Worm (Caenorhabditis elegans) whole organism, L4 larva: ENCODE results near the gene T24E12.3.

Experiments
- F49E8.2 ChIP-seq: sonication (generic microtip); optimal IDR thresholded peaks from 2 replicates; lab custom pipeline; 2016; ENCODE audit warnings: missing compliant biosample characterization, mild to moderate bottlenecking, missing genetic modification characterization, borderline replicate concordance
- R02D3.7 ChIP-seq: fragments of 150-350 bp; sonication (generic microtip); optimal IDR thresholded peaks from 3 replicates; lab custom pipeline; 2014; ENCODE audit warnings: missing biosample characterization, missing genetic modification characterization
- daf-12 ChIP-seq: fragments of 150-350 bp; optimal IDR thresholded peaks from 2 replicates; lab custom pipeline; 2014; ENCODE audit warnings: missing biosample characterization, missing genetic modification reagents, missing genetic modification characterization
- dpl-1 ChIP-seq: fragments of 150-350 bp; optimal IDR thresholded peaks from 2 replicates; lab custom pipeline; 2014; ENCODE audit warnings: missing biosample characterization, missing genetic modification reagents, missing genetic modification characterization
- dve-1 ChIP-seq: sonication (generic microtip); optimal IDR thresholded peaks from 2 replicates; lab custom pipeline; 2017; ENCODE audit warnings: antibody characterized with exemption, mild to moderate bottlenecking, missing genetic modification characterization, missing compliant biosample characterization; ENCODE audit not compliant: insufficient read depth
- egl-27 ChIP-seq: sonication (generic microtip); optimal IDR thresholded peaks from 3 replicates; lab custom pipeline; 2017; ENCODE audit warnings: missing biosample characterization, missing genetic modification reagents, missing genetic modification characterization
- nhr-42 ChIP-seq: fragments of 200-800 bp; sonication (Bioruptor generic); IDR thresholded peaks from 2 replicates; pipeline ENCODE4 v1.3.6; 2022; ENCODE audit warnings: missing genetic modification characterization, missing compliant biosample characterization
- nhr-76 ChIP-seq: fragments of 150-350 bp; optimal IDR thresholded peaks from 2 replicates; lab custom pipeline; 2014; ENCODE audit warnings: missing biosample characterization, missing genetic modification characterization
- zag-1 ChIP-seq: fragments of 150-350 bp; optimal IDR thresholded peaks from 2 replicates; lab custom pipeline; 2014; ENCODE audit warnings: missing biosample characterization, missing genetic modification characterization

ce11 chrII:3741584-3741983 is 34.2 kb upstream of the T24E12.3 start, which contains the start of gene F12E12.1:
- TF ChIP-seq egl-27 (tag; lab: Kevin White, UChicago), result no peak
- TF ChIP-seq nhr-76, result no peak
- TF ChIP-seq dpl-1 (GFP tag; lab: Kevin White, UChicago), result no peak
- no peak for TF ChIP-seq R02D3.7
- TF ChIP-seq nhr-42, result no peak
- TF ChIP-seq zag-1 (tag; lab: Kevin White, UChicago), result no peak
- TF ChIP-seq dve-1 (tag; lab: Kevin White, UChicago), result no peak
- TF ChIP-seq F49E8.2 (tag; lab: Kevin White, UChicago), result no peak
- TF ChIP-seq daf-12 (tag; lab: Kevin White, UChicago), result no peak
